Worm (Caenorhabditis elegans) whole organism, L4 larva: ENCODE data around the gene H06H21.8.
A peak's percentile ranks its signal among the peaks of the same experiment; 100 is the strongest.

Experiments
- D1046.2 ChIP-seq: fragments of 200-800 bp; sonication (Bioruptor generic); IDR thresholded peaks from 2 replicates; pipeline ENCODE4 v1.3.6; 2022; ENCODE audit warnings: missing genetic modification characterization, missing compliant biosample characterization
- F37D6.2 ChIP-seq: sonication (generic microtip); optimal IDR thresholded peaks from 2 replicates; lab custom pipeline; 2016; ENCODE audit warnings: mild to moderate bottlenecking, missing genetic modification characterization, missing compliant biosample characterization
- F44E2.7 ChIP-seq: fragments of 200-800 bp; sonication (Bioruptor generic); IDR thresholded peaks from 2 replicates; pipeline ENCODE4 v2.1.2; 2022; ENCODE audit warnings: missing genetic modification characterization, missing compliant biosample characterization
- F49E8.2 ChIP-seq: sonication (generic microtip); optimal IDR thresholded peaks from 2 replicates; lab custom pipeline; 2016; ENCODE audit warnings: missing compliant biosample characterization, mild to moderate bottlenecking, missing genetic modification characterization, borderline replicate concordance
- R02D3.7 ChIP-seq: fragments of 150-350 bp; sonication (generic microtip); optimal IDR thresholded peaks from 3 replicates; lab custom pipeline; 2014; ENCODE audit warnings: missing biosample characterization, missing genetic modification characterization
- T20F7.1 ChIP-seq: fragments of 200-800 bp; sonication (Bioruptor generic); optimal IDR thresholded peaks from 2 replicates; lab custom pipeline; 2018; ENCODE audit warnings: mild to moderate bottlenecking, missing genetic modification characterization, missing compliant biosample characterization
- Y105C5A.15 ChIP-seq: fragments of 200-800 bp; sonication (Bioruptor generic); IDR thresholded peaks from 2 replicates; pipeline ENCODE4 v1.3.6; 2022; ENCODE audit warnings: missing genetic modification characterization, missing compliant biosample characterization
- Y48G9A.11 ChIP-seq: fragments of 200-800 bp; sonication (Bioruptor generic); IDR thresholded peaks from 2 replicates; pipeline ENCODE4 v1.3.6; 2022; ENCODE audit warnings: missing genetic modification reagents, missing genetic modification characterization, missing compliant biosample characterization
- aha-1 ChIP-seq: fragments of 150-350 bp; peaks from one replicate; lab custom pipeline; 2014; ENCODE audit warnings: missing biosample characterization, missing genetic modification characterization
- attf-4 ChIP-seq: sonication (generic microtip); optimal IDR thresholded peaks from 3 replicates; lab custom pipeline; 2017; ENCODE audit warnings: missing biosample characterization, missing genetic modification characterization
- ceh-28 ChIP-seq: fragments of 150-350 bp; optimal IDR thresholded peaks from 2 replicates; lab custom pipeline; 2014; ENCODE audit warnings: missing biosample characterization, missing genetic modification reagents, missing genetic modification characterization
- ceh-32 ChIP-seq: sonication (generic microtip); optimal IDR thresholded peaks from 2 replicates; lab custom pipeline; 2016; ENCODE audit warnings: mild to moderate bottlenecking, missing genetic modification characterization, missing compliant biosample characterization; ENCODE audit not compliant: poor library complexity
- ceh-62 ChIP-seq: sonication (generic microtip); optimal IDR thresholded peaks from 2 replicates; lab custom pipeline; 2017; ENCODE audit warnings: missing biosample characterization, missing genetic modification characterization
- ceh-82 ChIP-seq: sonication (generic microtip); optimal IDR thresholded peaks from 2 replicates; lab custom pipeline; 2017; ENCODE audit warnings: missing biosample characterization, missing genetic modification characterization
- ces-1 ChIP-seq: fragments of 150-350 bp; sonication (generic microtip); optimal IDR thresholded peaks from 4 replicates; lab custom pipeline; 2014; ENCODE audit warnings: missing biosample characterization, missing genetic modification reagents, missing genetic modification characterization
- daf-16 ChIP-seq, 3 experiments: sonication (generic microtip); optimal IDR thresholded peaks; 2 replicates each; lab custom pipeline; 2016 to 2017; ENCODE audit warnings: missing genetic modification characterization in 3 of 3, missing genetic modification reagents in 3 of 3, mild to moderate bottlenecking in 2 of 3, missing compliant biosample characterization in 2 of 3, missing biosample characterization in 1 of 3, moderate library complexity in 1 of 3
- daf-19 ChIP-seq: fragments of 200-800 bp; sonication (Bioruptor generic); conservative IDR thresholded peaks from 2 replicates; pipeline ENCODE4 v1.3.6; 2022; ENCODE audit warnings: missing genetic modification characterization, missing compliant biosample characterization
- dmd-6 ChIP-seq: fragments of 200-800 bp; sonication (Bioruptor generic); IDR thresholded peaks from 2 replicates; pipeline ENCODE4 v1.3.6; 2022; ENCODE audit warnings: missing genetic modification reagents, missing genetic modification characterization, missing compliant biosample characterization
- dmd-8 ChIP-seq: fragments of 200-800 bp; sonication (Bioruptor generic); IDR thresholded peaks from 2 replicates; pipeline ENCODE4 v1.3.6; 2022; ENCODE audit warnings: missing genetic modification characterization, missing compliant biosample characterization
- dmd-9 ChIP-seq: fragments of 200-800 bp; sonication (Bioruptor generic); IDR thresholded peaks from 2 replicates; pipeline ENCODE4 v1.3.6; 2022; ENCODE audit warnings: missing genetic modification reagents, missing genetic modification characterization, missing compliant biosample characterization
- dpl-1 ChIP-seq: fragments of 150-350 bp; optimal IDR thresholded peaks from 2 replicates; lab custom pipeline; 2014; ENCODE audit warnings: missing biosample characterization, missing genetic modification reagents, missing genetic modification characterization
- duxl-1 ChIP-seq: sonication (generic microtip); optimal IDR thresholded peaks from 2 replicates; lab custom pipeline; 2016; ENCODE audit warnings: mild to moderate bottlenecking, missing genetic modification characterization, moderate library complexity, missing compliant biosample characterization; ENCODE audit not compliant: poor library complexity
- egl-43 ChIP-seq: fragments of 200-800 bp; sonication (Bioruptor generic); IDR thresholded peaks from 2 replicates; pipeline ENCODE4 v1.3.6; 2022; ENCODE audit warnings: missing genetic modification reagents, missing genetic modification characterization, missing compliant biosample characterization
- fkh-10 ChIP-seq: fragments of 150-350 bp; optimal IDR thresholded peaks from 2 replicates; lab custom pipeline; 2014; ENCODE audit warnings: missing biosample characterization, missing genetic modification reagents, missing genetic modification characterization
- hif-1 ChIP-seq, 2 experiments: sonication (generic microtip); optimal IDR thresholded peaks; 2 replicates each; lab custom pipeline; 2016 to 2017; ENCODE audit warnings: missing compliant biosample characterization in 2 of 2, missing genetic modification characterization in 2 of 2, missing genetic modification reagents in 2 of 2, missing genotype in 2 of 2, mild to moderate bottlenecking in 1 of 2
- hmg-1.1 ChIP-seq: fragments of 200-800 bp; sonication (Bioruptor generic); IDR thresholded peaks from 2 replicates; pipeline ENCODE4 v1.3.6; 2022; ENCODE audit warnings: missing genetic modification reagents, missing genetic modification characterization, missing compliant biosample characterization
- jun-1 ChIP-seq: fragments of 150-350 bp; optimal IDR thresholded peaks from 2 replicates; lab custom pipeline; 2014; ENCODE audit warnings: missing biosample characterization, missing genetic modification reagents, missing genetic modification characterization
- lim-7 ChIP-seq: fragments of 200-800 bp; sonication (Bioruptor generic); IDR thresholded peaks from 2 replicates; pipeline ENCODE4 v1.3.6; 2022; ENCODE audit warnings: missing genetic modification characterization, missing compliant biosample characterization
- lin-15B ChIP-seq: fragments of 150-350 bp; sonication (generic microtip); optimal IDR thresholded peaks from 3 replicates; lab custom pipeline; 2014; ENCODE audit warnings: missing biosample characterization, missing genetic modification characterization
- lin-38 ChIP-seq: fragments of 200-800 bp; sonication (Bioruptor generic); IDR thresholded peaks from 2 replicates; pipeline ENCODE4 v1.3.6; 2022; ENCODE audit warnings: missing genetic modification reagents, missing genetic modification characterization, missing compliant biosample characterization
- lin-39 ChIP-seq: fragments of 150-350 bp; optimal IDR thresholded peaks from 2 replicates; lab custom pipeline; 2014; ENCODE audit warnings: missing biosample characterization, missing genetic modification reagents, missing genetic modification characterization
- madf-5 ChIP-seq, 2 experiments: fragments of 200-800 bp; sonication (Bioruptor generic); IDR thresholded peaks; 2 replicates each; pipeline ENCODE4 v1.3.6; 2022; ENCODE audit warnings: missing compliant biosample characterization in 2 of 2, missing genetic modification characterization in 2 of 2
- madf-9 ChIP-seq: fragments of 200-800 bp; sonication (Bioruptor generic); conservative IDR thresholded peaks from 2 replicates; pipeline ENCODE4 v1.3.6; 2022; ENCODE audit warnings: missing genetic modification reagents, missing genetic modification characterization, missing compliant biosample characterization
- mdl-1 ChIP-seq, 2 experiments: fragments of 150-350 bp in 1 of 2; sonication (generic microtip) in 1 of 2; optimal IDR thresholded peaks; 2 replicates each; lab custom pipeline; 2014 to 2017; ENCODE audit warnings: missing biosample characterization in 2 of 2, missing genetic modification characterization in 2 of 2
- mep-1 ChIP-seq: fragments of 150-350 bp; sonication (generic microtip); optimal IDR thresholded peaks from 3 replicates; lab custom pipeline; 2014; ENCODE audit warnings: missing biosample characterization, missing genetic modification characterization
- mxl-2 ChIP-seq: fragments of 200-800 bp; sonication (Bioruptor generic); conservative IDR thresholded peaks from 2 replicates; pipeline ENCODE4 v1.3.6; 2022; ENCODE audit warnings: missing genetic modification reagents, missing genetic modification characterization, missing compliant biosample characterization
- mxl-3 ChIP-seq: fragments of 200-800 bp; sonication (Bioruptor generic); optimal IDR thresholded peaks from 2 replicates; lab custom pipeline; 2018; ENCODE audit warnings: mild to moderate bottlenecking, missing genetic modification characterization, missing compliant biosample characterization
- nhr-102 ChIP-seq: sonication (generic microtip); optimal IDR thresholded peaks from 2 replicates; lab custom pipeline; 2016; ENCODE audit warnings: mild to moderate bottlenecking, missing genetic modification characterization, moderate library complexity, missing compliant biosample characterization
- nhr-11 ChIP-seq: fragments of 150-350 bp; optimal IDR thresholded peaks from 2 replicates; lab custom pipeline; 2014; ENCODE audit warnings: missing biosample characterization, missing genetic modification characterization
- nhr-237 ChIP-seq: sonication (generic microtip); optimal IDR thresholded peaks from 2 replicates; lab custom pipeline; 2017; ENCODE audit warnings: missing biosample characterization, missing genetic modification characterization
- nhr-25 ChIP-seq: sonication (generic microtip); optimal IDR thresholded peaks from 2 replicates; lab custom pipeline; 2017; ENCODE audit warnings: missing genetic modification characterization, mild to moderate bottlenecking, missing compliant biosample characterization, antibody characterized with exemption, moderate library complexity, borderline replicate concordance; ENCODE audit not compliant: insufficient read depth
- nhr-42 ChIP-seq: fragments of 200-800 bp; sonication (Bioruptor generic); IDR thresholded peaks from 2 replicates; pipeline ENCODE4 v1.3.6; 2022; ENCODE audit warnings: missing genetic modification characterization, missing compliant biosample characterization
- nhr-6 ChIP-seq: fragments of 150-350 bp; optimal IDR thresholded peaks from 2 replicates; lab custom pipeline; 2014; ENCODE audit warnings: missing biosample characterization, missing genetic modification characterization
- nhr-77 ChIP-seq: fragments of 150-350 bp; optimal IDR thresholded peaks from 2 replicates; lab custom pipeline; 2014; ENCODE audit warnings: missing biosample characterization, missing genetic modification characterization
- pqm-1 ChIP-seq: sonication (generic microtip); optimal IDR thresholded peaks from 2 replicates; lab custom pipeline; 2017; ENCODE audit warnings: missing biosample characterization, missing genetic modification characterization
- sdz-12 ChIP-seq: fragments of 200-800 bp; sonication (Bioruptor generic); optimal IDR thresholded peaks from 2 replicates; lab custom pipeline; 2018; ENCODE audit warnings: mild to moderate bottlenecking, missing genetic modification characterization, missing compliant biosample characterization
- skn-1 ChIP-seq: fragments of 150-350 bp; optimal IDR thresholded peaks from 2 replicates; lab custom pipeline; 2014; ENCODE audit warnings: missing biosample characterization, missing genetic modification characterization
- snpc-1.2 ChIP-seq: fragments of 200-800 bp; sonication (Bioruptor generic); IDR thresholded peaks from 2 replicates; pipeline ENCODE4 v1.3.6; 2022; ENCODE audit warnings: missing genetic modification reagents, missing genetic modification characterization, missing compliant biosample characterization
- spr-3 ChIP-seq: fragments of 200-800 bp; sonication (Bioruptor generic); optimal IDR thresholded peaks from 2 replicates; lab custom pipeline; 2018; ENCODE audit warnings: mild to moderate bottlenecking, missing genetic modification characterization, missing compliant biosample characterization
- tra-1 ChIP-seq: fragments of 200-800 bp; sonication (Bioruptor generic); IDR thresholded peaks from 2 replicates; pipeline ENCODE4 v1.3.6; 2022; ENCODE audit warnings: missing genetic modification reagents, missing genetic modification characterization, missing compliant biosample characterization
- zag-1 ChIP-seq: fragments of 150-350 bp; optimal IDR thresholded peaks from 2 replicates; lab custom pipeline; 2014; ENCODE audit warnings: missing biosample characterization, missing genetic modification characterization
- zip-2 ChIP-seq: fragments of 150-350 bp; optimal IDR thresholded peaks from 2 replicates; lab custom pipeline; 2014; ENCODE audit warnings: missing biosample characterization, missing genetic modification characterization

Gene H06H21.8

DNA sequence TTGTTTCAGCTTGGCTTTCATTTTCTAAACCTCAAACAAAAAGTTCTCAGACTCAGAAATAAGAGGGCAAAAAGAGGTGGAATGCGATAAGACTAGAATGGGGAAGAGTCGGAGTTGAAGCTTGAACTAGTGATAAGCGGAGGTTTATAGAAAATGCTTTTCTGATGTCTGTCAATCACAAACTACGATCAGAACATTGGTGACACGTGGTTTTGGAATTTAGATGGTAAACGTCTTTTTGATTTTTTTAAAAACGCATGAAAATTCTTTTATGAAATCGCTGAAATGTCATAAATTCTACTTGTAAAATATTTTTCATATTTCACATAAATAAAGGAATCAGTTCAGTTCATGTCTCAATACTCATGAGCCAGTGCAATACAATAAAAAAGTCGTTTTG is at the start of gene H06H21.8:
TSS of gene H06H21.8 (minus strand) at position 78 of the 400 bp plus-strand sequence.
- TF ChIP-seq duxl-1 (no peak), mxl-2 (GFP tag; lab: Robert Waterston, UW) (no peak), hif-1 (tag; optimal IDR thresholded peaks at IDR 0.05; lab: Kevin White, UChicago) (no peak), lim-7 (GFP tag; lab: Robert Waterston, UW) (no peak), T20F7.1 (GFP tag; lab: Kevin White, UChicago) (no peak), madf-5 (GFP tag; IDR thresholded peaks at IDR 0.05; lab: Robert Waterston, UW) (no peak), lin-38 (GFP tag; lab: Robert Waterston, UW) (no peak), hmg-1.1 (GFP tag; lab: Robert Waterston, UW) (no peak), nhr-102 (tag; lab: Kevin White, UChicago) (no peak), ces-1 (GFP tag; lab: Kevin White, UChicago) (no peak), nhr-77 (tag; lab: Kevin White, UChicago) (no peak), nhr-237 (tag; lab: Kevin White, UChicago) (no peak), egl-43 (GFP tag; lab: Robert Waterston, UW) (no peak), D1046.2 (GFP tag; lab: Robert Waterston, UW) (no peak), F49E8.2 (no peak), dmd-8 (GFP tag; lab: Robert Waterston, UW) (no peak), aha-1 (tag; lab: Kevin White, UChicago) (peak; percentile 56), tra-1 (GFP tag; lab: Robert Waterston, UW) (peak; percentile 72; the same call in 1 of the 2 replicates), dpl-1 (GFP tag; lab: Kevin White, UChicago) (no peak), lin-15B (tag; lab: Kevin White, UChicago) (no peak), fkh-10 (GFP tag; lab: Kevin White, UChicago) (no peak), mep-1 (tag; lab: Kevin White, UChicago) (no peak), mxl-3 (GFP tag; lab: Kevin White, UChicago) (no peak), mdl-1 (tag; optimal IDR thresholded peaks at IDR 0.05; lab: Kevin White, UChicago) (peak in 1 of 2 experiments; percentile 3), lin-39 (tag; lab: Kevin White, UChicago) (no peak), sdz-12 (GFP tag; lab: Kevin White, UChicago) (no peak), jun-1 (tag; lab: Kevin White, UChicago) (no peak), R02D3.7 (tag; lab: Kevin White, UChicago) (no peak), nhr-42 (no peak), Y48G9A.11 (GFP tag; lab: Robert Waterston, UW) (no peak), attf-4 (tag; lab: Kevin White, UChicago) (no peak), ceh-28 (tag; lab: Kevin White, UChicago) (no peak), ceh-62 (no peak), dmd-9 (no peak), nhr-6 (tag; lab: Kevin White, UChicago) (no peak), daf-16 (GFP tag; optimal IDR thresholded peaks at IDR 0.05; lab: Kevin White, UChicago) (no peak), daf-16 (tag; optimal IDR thresholded peaks at IDR 0.05; lab: Kevin White, UChicago) (peak; percentile 70), Y105C5A.15 (GFP tag; lab: Robert Waterston, UW) (no peak), ceh-82 (tag; lab: Kevin White, UChicago) (no peak), dmd-6 (GFP tag; lab: Robert Waterston, UW) (peak; percentile 94), madf-9 (GFP tag; lab: Robert Waterston, UW) (no peak), snpc-1.2 (no peak), nhr-25 (tag; lab: Kevin White, UChicago) (no peak), F44E2.7 (GFP tag; lab: Robert Waterston, UW) (no peak), ceh-32 (tag; lab: Kevin White, UChicago) (no peak), zip-2 (tag; lab: Kevin White, UChicago) (no peak), daf-19 (GFP tag; lab: Robert Waterston, UW) (no peak), skn-1 (tag; lab: Kevin White, UChicago) (no peak), pqm-1 (peak; percentile 42), zag-1 (tag; lab: Kevin White, UChicago) (no peak), F37D6.2 (no peak), spr-3 (GFP tag; lab: Kevin White, UChicago) (no peak), nhr-11 (no peak)
